Worm (Caenorhabditis elegans): ENCODE measurements around the gene mig-10.

Gene mig-10

ce11 chrIII:8278801-8279200 lies at the start of gene mig-10:
Gene mig-10 (plus strand): TSS chrIII:8279101.
- TF ChIP-seq pes-1 (GFP tag; IDR thresholded peaks at IDR 0.05) (no peak), tbx-37 (GFP tag; conservative IDR thresholded peaks at IDR 0.05) (no peak), ama-1 (optimal IDR thresholded peaks at IDR 0.05) (no peak), hmg-4 (GFP tag; optimal IDR thresholded peaks at IDR 0.05) (no peak), ceh-13 (GFP tag; optimal IDR thresholded peaks at IDR 0.05) (no peak), scrt-1 (GFP tag; IDR thresholded peaks at IDR 0.05) (no peak)

ce11 chrIII:8229480-8229879 lies 49.4 kb upstream of the mig-10 start:
- TF ChIP-seq hmg-4 (GFP tag; optimal IDR thresholded peaks at IDR 0.05) (no peak), ama-1 (optimal IDR thresholded peaks at IDR 0.05) (no peak), aly-1 (tag; optimal IDR thresholded peaks at IDR 0.05) (no peak)

ce11 chrIII:8232634-8233033 lies 46.3 kb upstream of the mig-10 start, which contains the start of gene henn-1:
Gene henn-1 (plus strand): TSS chrIII:8232651.
- TF ChIP-seq tra-4 (tag; optimal IDR thresholded peaks at IDR 0.05) (no peak), ceh-36 (tag; optimal IDR thresholded peaks at IDR 0.05) (no peak), F13C5.2 (tag; optimal IDR thresholded peaks at IDR 0.05) (no peak), aly-1 (tag; optimal IDR thresholded peaks at IDR 0.05) (no peak), hmbx-1 (tag; optimal IDR thresholded peaks at IDR 0.05) (no peak), ceh-13 (GFP tag; optimal IDR thresholded peaks at IDR 0.05) (no peak), B0310.2 (tag; optimal IDR thresholded peaks at IDR 0.05) (no peak), tbx-11 (GFP tag; IDR thresholded peaks at IDR 0.05) (no peak), tbx-37 (GFP tag; conservative IDR thresholded peaks at IDR 0.05) (no peak)

ce11 chrIII:8235358-8235757 lies 43.5 kb upstream of the mig-10 start, which contains the start of gene C02F5.14:
Gene C02F5.14 (minus strand): TSS chrIII:8235514.
- TF ChIP-seq tbx-11 (GFP tag; IDR thresholded peaks at IDR 0.05): no peak
- TF ChIP-seq hnd-1 (tag; optimal IDR thresholded peaks at IDR 0.05): no peak
- TF ChIP-seq ama-1 (optimal IDR thresholded peaks at IDR 0.05): no peak
- TF ChIP-seq scrt-1 (GFP tag; IDR thresholded peaks at IDR 0.05): no peak
- no peak for TF ChIP-seq F13C5.2 (tag; optimal IDR thresholded peaks at IDR 0.05)
- TF ChIP-seq B0310.2 (tag; optimal IDR thresholded peaks at IDR 0.05): no peak
- no peak for TF ChIP-seq aly-1 (tag; optimal IDR thresholded peaks at IDR 0.05)
- TF ChIP-seq ets-7 (tag; optimal IDR thresholded peaks at IDR 0.05): no peak
- TF ChIP-seq ceh-13 (GFP tag; optimal IDR thresholded peaks at IDR 0.05): no peak
- TF ChIP-seq tbx-37 (GFP tag; conservative IDR thresholded peaks at IDR 0.05): no peak
- TF ChIP-seq sea-1 (GFP tag; conservative IDR thresholded peaks at IDR 0.05): no peak
- no peak for TF ChIP-seq ceh-36 (tag; optimal IDR thresholded peaks at IDR 0.05)
- TF ChIP-seq hmg-4 (GFP tag; optimal IDR thresholded peaks at IDR 0.05): no peak
- TF ChIP-seq hmbx-1 (tag; optimal IDR thresholded peaks at IDR 0.05): no peak
- TF ChIP-seq pes-1 (GFP tag; IDR thresholded peaks at IDR 0.05): no peak
- TF ChIP-seq tra-4 (tag; optimal IDR thresholded peaks at IDR 0.05): no peak
- TF ChIP-seq flt-1 (GFP tag; IDR thresholded peaks at IDR 0.05): no peak

ce11 chrIII:8235880-8236279 lies 43.0 kb upstream of the mig-10 start, which contains the start of gene C02F5.5:
Gene C02F5.5 (plus strand): TSS chrIII:8236180.
- no peak for TF ChIP-seq scrt-1 (GFP tag; IDR thresholded peaks at IDR 0.05)
- no peak for TF ChIP-seq tra-4 (tag; optimal IDR thresholded peaks at IDR 0.05)
- no peak for TF ChIP-seq B0310.2 (tag; optimal IDR thresholded peaks at IDR 0.05)
- no peak for TF ChIP-seq F13C5.2 (tag; optimal IDR thresholded peaks at IDR 0.05)
- TF ChIP-seq sea-1 (GFP tag; conservative IDR thresholded peaks at IDR 0.05): no peak
- no peak for TF ChIP-seq ceh-36 (tag; optimal IDR thresholded peaks at IDR 0.05)
- TF ChIP-seq hmbx-1 (tag; optimal IDR thresholded peaks at IDR 0.05): no peak
- TF ChIP-seq tbx-37 (GFP tag; conservative IDR thresholded peaks at IDR 0.05): no peak
- no peak for TF ChIP-seq ets-7 (tag; optimal IDR thresholded peaks at IDR 0.05)
- no peak for TF ChIP-seq pes-1 (GFP tag; IDR thresholded peaks at IDR 0.05)
- no peak for TF ChIP-seq flt-1 (GFP tag; IDR thresholded peaks at IDR 0.05)
- no peak for TF ChIP-seq aly-1 (tag; optimal IDR thresholded peaks at IDR 0.05)
- TF ChIP-seq hmg-4 (GFP tag; optimal IDR thresholded peaks at IDR 0.05): no peak
- TF ChIP-seq tbx-11 (GFP tag; IDR thresholded peaks at IDR 0.05): no peak
- no peak for TF ChIP-seq ceh-13 (GFP tag; optimal IDR thresholded peaks at IDR 0.05)

ce11 chrIII:8237827-8238226 lies 41.1 kb upstream of the mig-10 start, which contains the start of gene tsp-2:
Gene tsp-2 (minus strand): TSS chrIII:8237935.
- TF ChIP-seq ceh-13 (GFP tag; optimal IDR thresholded peaks at IDR 0.05): no peak
- TF ChIP-seq tra-4 (tag; optimal IDR thresholded peaks at IDR 0.05): no peak
- TF ChIP-seq aly-1 (tag; optimal IDR thresholded peaks at IDR 0.05): no peak
- TF ChIP-seq ets-7 (tag; optimal IDR thresholded peaks at IDR 0.05): no peak

ce11 chrIII:8239325-8239724 lies 39.6 kb upstream of the mig-10 start, which contains the start of gene tsp-1:
Gene tsp-1 (minus strand): TSS chrIII:8239423.
- no peak for TF ChIP-seq F13C5.2 (tag; optimal IDR thresholded peaks at IDR 0.05)
- TF ChIP-seq aly-1 (tag; optimal IDR thresholded peaks at IDR 0.05): no peak
- TF ChIP-seq ceh-36 (tag; optimal IDR thresholded peaks at IDR 0.05): no peak
- TF ChIP-seq ets-7 (tag; optimal IDR thresholded peaks at IDR 0.05): no peak
- no peak for TF ChIP-seq ama-1 (optimal IDR thresholded peaks at IDR 0.05)
- no peak for TF ChIP-seq tbx-11 (GFP tag; IDR thresholded peaks at IDR 0.05)
- TF ChIP-seq hmg-4 (GFP tag; optimal IDR thresholded peaks at IDR 0.05): no peak
- TF ChIP-seq scrt-1 (GFP tag; IDR thresholded peaks at IDR 0.05): no peak
- no peak for TF ChIP-seq hmbx-1 (tag; optimal IDR thresholded peaks at IDR 0.05)

ce11 chrIII:8240247-8240646 lies 38.7 kb upstream of the mig-10 start:
- TF ChIP-seq sea-1 (GFP tag; conservative IDR thresholded peaks at IDR 0.05): no peak
- TF ChIP-seq aly-1 (tag; optimal IDR thresholded peaks at IDR 0.05): no peak
- TF ChIP-seq tbx-37 (GFP tag; conservative IDR thresholded peaks at IDR 0.05): no peak
- no peak for TF ChIP-seq ceh-13 (GFP tag; optimal IDR thresholded peaks at IDR 0.05)
- TF ChIP-seq hmg-4 (GFP tag; optimal IDR thresholded peaks at IDR 0.05): no peak

All from whole organism, early embryonic.